Worm (Caenorhabditis elegans) whole organism, L2 larva: Measurements from ENCODE around the gene C32C4.3.

Source experiments
- ama-1 ChIP-seq: fragments of 150-350 bp; optimal IDR thresholded peaks from 2 replicates; lab custom pipeline; 2018; ENCODE audit warnings: inconsistent platforms
- mab-5 ChIP-seq: fragments of 150-350 bp; optimal IDR thresholded peaks from 2 replicates; lab custom pipeline; 2014; ENCODE audit warnings: missing biosample characterization, missing genetic modification characterization
- nhr-12 ChIP-seq: fragments of 150-350 bp; optimal IDR thresholded peaks from 2 replicates; lab custom pipeline; 2014; ENCODE audit warnings: missing biosample characterization, missing genetic modification characterization
- skn-1 ChIP-seq: sonication (generic microtip); optimal IDR thresholded peaks from 2 replicates; lab custom pipeline; 2017; ENCODE audit warnings: missing biosample characterization, missing genetic modification characterization
- snpc-4 ChIP-seq: fragments of 150-350 bp; optimal IDR thresholded peaks from 2 replicates; lab custom pipeline; 2014; ENCODE audit warnings: missing biosample characterization, missing genetic modification characterization
- ztf-11 ChIP-seq: sonication (generic microtip); optimal IDR thresholded peaks from 2 replicates; lab custom pipeline; 2017; ENCODE audit warnings: missing biosample characterization, missing genetic modification characterization

DNA sequence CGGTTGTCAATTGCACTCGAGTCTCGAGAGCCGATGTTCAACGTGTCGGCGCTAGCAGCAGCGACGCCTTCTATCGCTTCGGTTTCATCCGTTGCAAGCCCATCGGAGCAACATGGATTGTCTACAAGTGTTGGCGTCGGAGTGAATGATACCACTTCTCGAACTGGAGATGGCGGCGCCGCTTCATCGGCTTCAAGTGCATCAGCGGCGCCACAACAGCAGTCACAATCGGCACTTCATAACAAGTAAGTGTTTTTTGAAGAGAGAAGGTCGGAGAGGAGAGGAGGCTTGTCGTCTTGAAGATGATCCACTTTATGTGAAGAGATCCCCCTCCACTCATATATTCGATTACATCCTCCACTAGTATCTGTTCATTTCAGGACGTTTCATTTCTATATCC is 25.7 kb upstream of the C32C4.3 start:
- TF ChIP-seq snpc-4 (tag; lab: Kevin White, UChicago): no peak
- TF ChIP-seq ama-1 (lab: Kevin White, UChicago): no peak
- no peak for TF ChIP-seq skn-1
- no peak for TF ChIP-seq nhr-12 (tag; lab: Kevin White, UChicago)
- no peak for TF ChIP-seq ztf-11 (tag; lab: Kevin White, UChicago)
- no peak for TF ChIP-seq mab-5 (tag; lab: Kevin White, UChicago)
